Fruit fly (Drosophila melanogaster): ENCODE data around the gene CG8774.

- TF ChIP-seq psq (optimal IDR thresholded peaks at IDR 0.05) (no peak), h (optimal IDR thresholded peaks at IDR 0.05) (no peak), insv (optimal IDR thresholded peaks at IDR 0.05) (no peak), Myc (optimal IDR thresholded peaks at IDR 0.05) (no peak), Sin3A (optimal IDR thresholded peaks at IDR 0.05) (no peak), ttk (optimal IDR thresholded peaks at IDR 0.05) (no peak)
Measured at dm6 chr3R:13271758-13272157, 26.8 kb upstream of the CG8774 start, which contains the start of gene TBC1D5.

Data from Kc167 (cell line).